Worm (Caenorhabditis elegans): ENCODE results near the gene spr-1.

ce11 chrV:8168219-8168962 is 39.2 kb upstream of the spr-1 start, which contains the start of gene F20D6.8:
- TF ChIP-seq F37B4.10 (GFP tag; IDR thresholded peaks at IDR 0.05), result no peak
- TF ChIP-seq unc-62 (GFP tag; optimal IDR thresholded peaks at IDR 0.05), result no peak
- TF ChIP-seq madf-3 (GFP tag; IDR thresholded peaks at IDR 0.05), result no peak
- no peak for TF ChIP-seq lin-26 (GFP tag; IDR thresholded peaks at IDR 0.05)
- TF ChIP-seq ceh-91 (GFP tag; IDR thresholded peaks at IDR 0.05), result no peak
- no peak for TF ChIP-seq ZK185.1 (tag; optimal IDR thresholded peaks at IDR 0.05; ENCODE audit: poor library complexity, severe bottlenecking)
- TF ChIP-seq ceh-40 (GFP tag; IDR thresholded peaks at IDR 0.05), result no peak
- no peak for TF ChIP-seq ekl-4 (GFP tag; IDR thresholded peaks at IDR 0.05)
- TF ChIP-seq F52B5.7 (tag; optimal IDR thresholded peaks at IDR 0.05), result no peak
- no peak for TF ChIP-seq K12H6.12 (tag; optimal IDR thresholded peaks at IDR 0.05)
- no peak for TF ChIP-seq T26A5.8 (tag; optimal IDR thresholded peaks at IDR 0.05)
- TF ChIP-seq F10E7.11 (tag; optimal IDR thresholded peaks at IDR 0.05), result no peak
- TF ChIP-seq unc-130 (GFP tag; optimal IDR thresholded peaks at IDR 0.05), result no peak
